Worm (Caenorhabditis elegans): ENCODE results near the gene Y11D7A.8.
"Not testable (repeated sequence)": the region's sequence is repeated elsewhere in the genome, so short reads cannot be mapped to it uniquely, and the experiment has no call there.

Y11D7A.8 gene

DNA sequence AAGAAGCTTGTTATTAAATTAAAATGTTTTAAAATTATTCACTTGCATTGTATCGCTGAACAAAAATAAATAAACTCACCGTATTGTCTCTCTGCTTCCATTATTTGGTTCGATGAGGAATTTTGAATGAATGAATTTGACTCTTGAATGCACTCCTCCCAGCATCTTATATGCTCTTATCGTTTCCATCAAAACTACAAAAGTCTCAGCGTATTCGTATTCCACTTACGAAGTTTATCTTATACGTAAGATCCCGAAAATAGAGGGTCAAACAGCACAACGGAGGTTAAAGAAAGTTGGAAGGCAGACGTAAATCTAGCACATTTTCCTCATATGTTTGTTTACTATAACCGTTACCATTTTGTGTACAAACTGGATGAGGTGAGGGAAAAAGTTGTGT is 35.1 kb downstream of the Y11D7A.8 start, which contains the start of gene nhr-267:
Gene nhr-267, minus strand, starts transcription at position 101 of the 400 bp plus-strand sequence.
- TF ChIP-seq ztf-11, sem-4, skn-1 (tag; optimal IDR thresholded peaks at IDR 0.05): not testable (repeated sequence)

DNA sequence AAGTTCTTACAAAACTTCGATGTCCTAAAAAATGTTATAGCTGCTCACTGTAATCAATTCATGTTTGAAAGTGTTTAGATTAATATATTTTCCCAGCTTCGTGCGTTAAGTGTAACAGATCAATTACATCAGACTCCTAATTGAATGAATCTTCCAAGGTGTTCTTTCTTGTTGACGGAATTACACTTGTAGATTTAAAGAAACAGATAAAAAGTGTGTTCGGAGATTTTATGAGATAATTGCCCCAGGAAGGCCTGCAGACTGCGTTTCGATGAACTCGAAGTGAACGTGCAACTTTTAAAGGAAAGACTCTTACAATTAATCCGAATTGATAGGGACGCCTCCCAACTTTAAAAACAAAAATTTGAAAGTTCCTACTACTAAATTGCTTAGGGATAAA is 38.5 kb downstream of the Y11D7A.8 start:
- TF ChIP-seq elt-1 (tag; optimal IDR thresholded peaks at IDR 0.05) (peak; percentile 73), crh-2 (tag; optimal IDR thresholded peaks at IDR 0.05) (no peak), nhr-129 (tag; optimal IDR thresholded peaks at IDR 0.05) (no peak)

DNA sequence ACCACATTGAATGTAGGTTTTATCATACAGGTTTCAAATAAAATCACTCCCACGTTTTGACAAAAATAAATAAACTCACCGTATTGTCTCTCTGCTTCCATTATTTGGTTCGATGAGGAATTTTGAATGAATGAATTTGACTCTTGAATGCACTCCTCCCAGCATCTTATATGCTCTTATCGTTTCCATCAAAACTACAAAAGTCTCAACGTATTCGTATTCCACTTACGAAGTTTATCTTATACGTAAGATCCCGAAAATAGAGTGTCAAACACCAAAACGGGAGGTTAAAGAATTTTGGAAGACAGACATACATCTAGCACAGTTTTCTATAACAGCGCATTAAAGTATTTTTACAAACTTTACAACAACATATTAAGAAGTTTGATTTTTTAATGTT is 42.6 kb downstream of the Y11D7A.8 start, which contains the start of gene nhr-264:
Gene nhr-264, minus strand, starts transcription at position 101 of the 400 bp plus-strand sequence.
- TF ChIP-seq lin-13 (GFP tag; optimal IDR thresholded peaks at IDR 0.05); unc-62 (GFP tag; optimal IDR thresholded peaks at IDR 0.05); blmp-1 (tag; optimal IDR thresholded peaks at IDR 0.05; ENCODE audit: insufficient read depth): not testable (repeated sequence)

DNA sequence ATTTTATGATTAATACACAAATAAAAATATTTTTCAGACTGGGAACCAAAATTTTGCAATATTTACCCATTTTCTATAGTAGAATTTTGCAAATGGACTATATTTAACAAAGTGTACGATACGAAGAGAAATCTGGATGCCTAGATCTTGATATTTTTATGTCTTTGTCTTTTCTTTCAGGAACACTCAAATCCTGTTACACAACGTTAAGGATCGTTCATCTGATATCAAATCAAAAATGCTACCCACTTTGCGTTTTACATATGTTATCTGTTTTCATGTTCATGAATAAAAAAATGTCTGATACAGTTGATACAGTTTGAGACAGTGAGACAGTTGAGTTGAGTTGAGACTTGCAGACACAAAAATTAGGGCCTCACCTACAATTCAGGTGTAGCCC is 45.1 kb downstream of the Y11D7A.8 start, which contains the start of gene F49C12.1:
Gene F49C12.1, minus strand, starts transcription at position 70 of the 400 bp plus-strand sequence.
- TF ChIP-seq nhr-25 (tag; optimal IDR thresholded peaks at IDR 0.05), result no peak
- TF ChIP-seq aly-2 (tag; optimal IDR thresholded peaks at IDR 0.05), result no peak
- TF ChIP-seq elt-1 (tag; optimal IDR thresholded peaks at IDR 0.05), result no peak
- TF ChIP-seq unc-62 (GFP tag; optimal IDR thresholded peaks at IDR 0.05), result no peak
- TF ChIP-seq ztf-4 (tag; optimal IDR thresholded peaks at IDR 0.05), result no peak
- no peak for TF ChIP-seq nhr-237 (tag; optimal IDR thresholded peaks at IDR 0.05)
- no peak for TF ChIP-seq zag-1 (tag; optimal IDR thresholded peaks at IDR 0.05)
- no peak for TF ChIP-seq ztf-11 (tag; optimal IDR thresholded peaks at IDR 0.05)
- no peak for TF ChIP-seq ceh-82 (tag; optimal IDR thresholded peaks at IDR 0.05)
- TF ChIP-seq nhr-129 (tag; optimal IDR thresholded peaks at IDR 0.05), result no peak
- no peak for TF ChIP-seq blmp-1 (tag; optimal IDR thresholded peaks at IDR 0.05; ENCODE audit: insufficient read depth)
- no peak for TF ChIP-seq Y55F3AM.14 (GFP tag; optimal IDR thresholded peaks at IDR 0.05)
- no peak for TF ChIP-seq sma-9 (GFP tag; optimal IDR thresholded peaks at IDR 0.05)
- TF ChIP-seq sma-9 (tag; optimal IDR thresholded peaks at IDR 0.05), result no peak
- no peak for TF ChIP-seq nhr-6 (tag; optimal IDR thresholded peaks at IDR 0.05)
- no peak for TF ChIP-seq mbf-1 (tag; optimal IDR thresholded peaks at IDR 0.05)
- TF ChIP-seq lin-11 (tag; optimal IDR thresholded peaks at IDR 0.05), result no peak
- no peak for TF ChIP-seq snpc-4 (tag; optimal IDR thresholded peaks at IDR 0.05)
- no peak for TF ChIP-seq lsy-2 (tag; optimal IDR thresholded peaks at IDR 0.05)
- no peak for TF ChIP-seq nhr-21 (tag; optimal IDR thresholded peaks at IDR 0.05)

- TF ChIP-seq peb-1 (tag; optimal IDR thresholded peaks at IDR 0.05), result no peak
- no peak for TF ChIP-seq blmp-1 (tag; optimal IDR thresholded peaks at IDR 0.05; ENCODE audit: insufficient read depth)
- TF ChIP-seq nhr-11 (tag; optimal IDR thresholded peaks at IDR 0.05), result no peak
These were observed 48.0 kb downstream of the Y11D7A.8 start, which contains the start of gene F49C12.2 for ce11 chrIV:9299145-9299544. F49C12.2 (minus strand) TSS chrIV:9299245.

DNA sequence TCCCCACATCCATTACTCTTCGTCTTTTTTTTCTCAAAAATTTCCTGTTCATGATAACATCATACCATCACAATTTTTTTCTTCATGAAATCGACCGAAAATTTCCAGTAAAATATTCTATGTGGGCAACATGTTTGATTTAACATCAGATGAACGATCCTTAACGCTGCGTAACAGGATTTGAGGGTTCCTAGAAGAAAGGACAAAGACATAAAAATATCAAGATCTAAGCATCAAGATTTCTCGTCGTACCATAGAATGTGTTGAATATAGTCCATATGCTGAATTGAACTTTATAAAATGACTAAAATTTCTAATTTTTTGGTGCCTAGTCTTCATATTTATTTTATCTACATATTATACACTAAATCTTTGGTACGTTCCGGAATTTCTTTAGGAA is 48.9 kb downstream of the Y11D7A.8 start, which contains the start of gene F49C12.3:
Gene F49C12.3, plus strand, starts transcription at position 301 of the 400 bp plus-strand sequence.
- TF ChIP-seq fos-1 (tag; optimal IDR thresholded peaks at IDR 0.05) (no peak), nhr-25 (tag; optimal IDR thresholded peaks at IDR 0.05) (no peak), nhr-11 (tag; optimal IDR thresholded peaks at IDR 0.05) (no peak), lin-11 (tag; optimal IDR thresholded peaks at IDR 0.05) (no peak), snpc-4 (tag; optimal IDR thresholded peaks at IDR 0.05) (no peak), R02D3.7 (tag; optimal IDR thresholded peaks at IDR 0.05) (no peak), mab-5 (tag; optimal IDR thresholded peaks at IDR 0.05) (no peak), nhr-237 (tag; optimal IDR thresholded peaks at IDR 0.05) (no peak), mbf-1 (tag; optimal IDR thresholded peaks at IDR 0.05) (no peak), dmd-4 (tag; optimal IDR thresholded peaks at IDR 0.05) (no peak), nhr-23 (tag; optimal IDR thresholded peaks at IDR 0.05) (no peak), skn-1 (tag; optimal IDR thresholded peaks at IDR 0.05) (no peak), alr-1 (tag; optimal IDR thresholded peaks at IDR 0.05) (no peak), ama-1 (optimal IDR thresholded peaks at IDR 0.05) (no peak), crh-2 (tag; optimal IDR thresholded peaks at IDR 0.05) (no peak)
